Worm (Caenorhabditis elegans) whole organism, early embryonic: ENCODE measurements around the gene fbxc-19.
"Not testable (repeated sequence)": the region's sequence is repeated elsewhere in the genome, so short reads cannot be mapped to it uniquely, and the experiment has no call there.

Source experiments
- B0310.2 ChIP-seq: sonication (generic microtip); optimal IDR thresholded peaks from 2 replicates; lab custom pipeline; 2016; ENCODE audit warnings: mild to moderate bottlenecking, missing genetic modification characterization, missing compliant biosample characterization
- F13C5.2 ChIP-seq: sonication (generic microtip); optimal IDR thresholded peaks from 2 replicates; lab custom pipeline; 2017; ENCODE audit warnings: mild to moderate bottlenecking, missing genetic modification characterization, inconsistent platforms, missing compliant biosample characterization
- aly-1 ChIP-seq: sonication (generic microtip); optimal IDR thresholded peaks from 2 replicates; lab custom pipeline; 2016; ENCODE audit warnings: missing genetic modification characterization, missing compliant biosample characterization
- ama-1 ChIP-seq: fragments of 150-350 bp; optimal IDR thresholded peaks from 2 replicates; lab custom pipeline; 2014
- ceh-13 ChIP-seq: fragments of 200-800 bp; sonication (Bioruptor generic); optimal IDR thresholded peaks from 2 replicates; lab custom pipeline; 2018; ENCODE audit warnings: mild to moderate bottlenecking, missing genetic modification characterization, missing compliant biosample characterization
- ceh-36 ChIP-seq: sonication (generic microtip); optimal IDR thresholded peaks from 2 replicates; lab custom pipeline; 2016; ENCODE audit warnings: missing genetic modification characterization, inconsistent platforms, missing compliant biosample characterization
- ets-7 ChIP-seq: sonication (generic microtip); optimal IDR thresholded peaks from 2 replicates; lab custom pipeline; 2016; ENCODE audit warnings: missing genotype, missing genetic modification characterization, missing compliant biosample characterization
- flt-1 ChIP-seq: fragments of 200-800 bp; sonication (Bioruptor generic); IDR thresholded peaks from 2 replicates; pipeline ENCODE4 v1.3.6; 2022; ENCODE audit warnings: missing genetic modification characterization, missing compliant biosample characterization
- hmbx-1 ChIP-seq: sonication (generic microtip); optimal IDR thresholded peaks from 2 replicates; lab custom pipeline; 2016; ENCODE audit warnings: mild to moderate bottlenecking, missing genetic modification characterization, missing compliant biosample characterization
- hmg-4 ChIP-seq: fragments of 200-800 bp; sonication (Bioruptor generic); optimal IDR thresholded peaks from 2 replicates; lab custom pipeline; 2018; ENCODE audit warnings: mild to moderate bottlenecking, missing genetic modification characterization, missing compliant biosample characterization
- hnd-1 ChIP-seq: sonication (generic microtip); optimal IDR thresholded peaks from 2 replicates; lab custom pipeline; 2016; ENCODE audit warnings: missing genetic modification characterization, missing compliant biosample characterization
- pes-1 ChIP-seq: fragments of 200-800 bp; sonication (Bioruptor generic); IDR thresholded peaks from 2 replicates; pipeline ENCODE4 v1.3.6; 2022; ENCODE audit warnings: missing genetic modification reagents, missing genetic modification characterization, missing compliant biosample characterization
- scrt-1 ChIP-seq: fragments of 200-800 bp; sonication (Bioruptor generic); IDR thresholded peaks from 2 replicates; pipeline ENCODE4 v1.3.6; 2022; ENCODE audit warnings: missing genetic modification characterization, missing compliant biosample characterization
- sea-1 ChIP-seq: fragments of 200-800 bp; sonication (Bioruptor generic); conservative IDR thresholded peaks from 2 replicates; pipeline ENCODE4 v1.3.6; 2022; ENCODE audit warnings: missing genetic modification characterization, missing compliant biosample characterization
- tbx-11 ChIP-seq: fragments of 200-800 bp; sonication (Bioruptor generic); IDR thresholded peaks from 2 replicates; pipeline ENCODE4 v1.3.6; 2022; ENCODE audit warnings: missing genetic modification characterization, missing compliant biosample characterization
- tbx-37 ChIP-seq: fragments of 200-800 bp; sonication (Bioruptor generic); conservative IDR thresholded peaks from 2 replicates; pipeline ENCODE4 v1.3.6; 2022; ENCODE audit warnings: missing genetic modification reagents, missing genetic modification characterization, missing compliant biosample characterization
- tra-4 ChIP-seq: sonication (generic microtip); optimal IDR thresholded peaks from 2 replicates; lab custom pipeline; 2017; ENCODE audit warnings: missing genetic modification characterization, missing compliant biosample characterization

The fbxc-19 gene

DNA sequence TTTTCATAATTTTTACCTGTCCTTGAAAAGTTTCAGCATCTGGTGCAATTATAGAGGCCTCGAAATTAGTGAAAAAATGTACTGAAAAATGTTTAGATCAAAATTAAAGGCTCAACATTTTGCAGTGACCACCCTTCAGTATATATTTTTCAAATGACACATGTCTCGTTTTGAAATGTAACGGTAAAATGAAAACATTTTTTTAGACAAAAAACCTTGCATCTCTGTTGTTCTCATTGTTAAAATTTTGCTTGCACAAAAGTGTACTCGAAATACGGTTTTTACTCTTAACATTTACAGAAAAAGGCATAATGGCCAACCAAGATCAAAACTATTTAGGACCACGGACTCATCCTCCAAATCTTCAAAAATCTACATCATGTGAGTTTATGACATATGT lies 4.0 kb downstream of the fbxc-19 start, which contains the start of gene math-41:
Gene math-41, plus strand, starts transcription at position 301 of the 400 bp plus-strand sequence.
- TF ChIP-seq hmbx-1 (tag; lab: Kevin White, UChicago); flt-1 (GFP tag; lab: Robert Waterston, UW); pes-1 (GFP tag; lab: Robert Waterston, UW): not testable (repeated sequence)

DNA sequence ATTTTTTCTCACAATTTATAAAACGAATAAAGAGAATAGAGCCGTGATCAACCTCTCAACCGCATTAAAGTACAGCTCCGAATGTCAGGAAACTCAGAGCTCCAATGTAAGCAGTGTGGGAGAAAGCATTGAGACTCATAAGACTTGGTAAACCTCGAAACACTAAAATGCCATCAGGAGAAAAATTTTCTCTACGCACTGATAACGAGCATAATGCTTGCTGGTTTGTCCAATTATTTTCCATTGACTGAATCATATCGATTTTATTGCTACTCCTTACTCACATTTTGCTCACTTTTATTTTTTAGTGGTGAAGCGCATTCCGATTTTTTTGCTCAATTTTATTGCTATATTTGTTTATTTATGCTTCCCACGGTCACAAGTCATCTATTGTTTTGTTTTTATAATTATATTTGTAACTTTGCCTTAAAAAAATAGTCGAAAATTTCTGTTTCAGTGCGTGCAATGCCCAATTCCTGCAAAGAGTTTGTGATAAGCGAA lies 10.0 kb downstream of the fbxc-19 start, which contains the start of gene math-40:
Gene math-40, plus strand, starts transcription at position 451 of the 501 bp plus-strand sequence.
- TF ChIP-seq hmg-4 (GFP tag; lab: Kevin White, UChicago) (no peak), ama-1 (no peak), hmbx-1 (tag; lab: Kevin White, UChicago) (no peak), tra-4 (tag; lab: Kevin White, UChicago) (no peak), tbx-11 (GFP tag; lab: Robert Waterston, UW) (no peak), tbx-37 (no peak), hnd-1 (tag; lab: Kevin White, UChicago) (no peak), sea-1 (GFP tag; lab: Robert Waterston, UW) (no peak), ets-7 (no peak), ceh-13 (GFP tag; lab: Kevin White, UChicago) (no peak), scrt-1 (GFP tag; lab: Robert Waterston, UW) (no peak), flt-1 (GFP tag; lab: Robert Waterston, UW) (no peak)

DNA sequence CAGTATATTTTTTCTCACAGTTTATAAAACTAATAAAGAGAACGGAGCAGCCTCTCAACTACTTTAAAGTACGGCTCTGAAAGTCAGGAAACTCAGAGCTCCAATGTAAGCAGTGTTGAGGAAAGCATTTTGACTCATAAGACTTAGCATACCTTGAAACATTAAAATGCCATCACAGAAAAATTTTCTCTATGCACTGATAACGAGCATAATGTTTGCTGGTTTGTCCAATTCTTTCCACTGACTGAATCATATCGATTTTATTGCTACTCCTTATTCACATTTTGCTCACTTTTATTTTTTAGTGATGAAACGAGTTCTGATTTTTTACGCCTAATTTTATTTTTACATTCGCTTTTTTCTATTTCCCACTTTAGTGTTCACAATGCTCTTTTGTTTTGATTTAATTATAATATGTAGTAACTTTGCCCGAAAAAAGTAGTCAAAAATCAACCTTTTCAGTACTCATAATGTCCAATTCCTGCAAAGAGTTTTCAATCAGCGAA lies 11.7 kb downstream of the fbxc-19 start, which contains the start of gene math-39:
Gene math-39, plus strand, starts transcription at position 456 of the 506 bp plus-strand sequence.
- TF ChIP-seq tbx-11 (GFP tag; lab: Robert Waterston, UW) (no peak), tbx-37 (no peak), sea-1 (GFP tag; lab: Robert Waterston, UW) (no peak), ets-7 (no peak), hmg-4 (GFP tag; lab: Kevin White, UChicago) (no peak), scrt-1 (GFP tag; lab: Robert Waterston, UW) (no peak), hnd-1 (tag; lab: Kevin White, UChicago) (no peak), ceh-13 (GFP tag; lab: Kevin White, UChicago) (no peak), pes-1 (GFP tag; lab: Robert Waterston, UW) (no peak), aly-1 (tag; lab: Kevin White, UChicago) (no peak), ceh-36 (no peak), hmbx-1 (tag; lab: Kevin White, UChicago) (no peak), F13C5.2 (tag; lab: Kevin White, UChicago) (no peak)

DNA sequence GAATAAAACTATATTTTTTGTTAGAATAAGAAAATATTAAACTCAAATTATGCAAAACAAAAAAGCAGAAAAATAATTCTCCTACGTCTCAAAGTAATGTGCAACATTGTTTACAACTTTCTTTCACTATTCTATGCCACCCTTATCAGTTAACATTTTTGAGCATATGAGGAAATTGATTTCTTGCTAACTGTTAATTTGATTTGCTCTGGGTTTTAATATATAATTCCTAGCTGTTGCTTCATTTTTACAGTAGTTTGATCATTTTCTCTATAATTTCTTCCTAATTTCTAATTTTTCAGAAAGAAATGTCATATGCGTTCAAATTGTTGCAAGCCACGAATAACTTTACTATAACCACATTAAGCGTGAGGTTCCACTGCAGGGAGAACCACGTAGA lies 15.9 kb downstream of the fbxc-19 start, which contains the start of gene T08E11.1:
Gene T08E11.1, plus strand, starts transcription at position 301 of the 400 bp plus-strand sequence.
- TF ChIP-seq tra-4 (tag; lab: Kevin White, UChicago), result no peak
- no peak for TF ChIP-seq aly-1 (tag; lab: Kevin White, UChicago)
- TF ChIP-seq tbx-37, result no peak
- no peak for TF ChIP-seq flt-1 (GFP tag; lab: Robert Waterston, UW)
- TF ChIP-seq hmg-4 (GFP tag; lab: Kevin White, UChicago), result no peak
- TF ChIP-seq hmbx-1 (tag; lab: Kevin White, UChicago), result no peak
- no peak for TF ChIP-seq pes-1 (GFP tag; lab: Robert Waterston, UW)
- TF ChIP-seq ceh-36, result no peak
- no peak for TF ChIP-seq B0310.2 (tag; lab: Kevin White, UChicago)
- no peak for TF ChIP-seq ama-1
- TF ChIP-seq F13C5.2 (tag; lab: Kevin White, UChicago), result no peak
- TF ChIP-seq scrt-1 (GFP tag; lab: Robert Waterston, UW), result no peak
- TF ChIP-seq tbx-11 (GFP tag; lab: Robert Waterston, UW), result no peak
- TF ChIP-seq sea-1 (GFP tag; lab: Robert Waterston, UW), result no peak
- no peak for TF ChIP-seq ets-7

DNA sequence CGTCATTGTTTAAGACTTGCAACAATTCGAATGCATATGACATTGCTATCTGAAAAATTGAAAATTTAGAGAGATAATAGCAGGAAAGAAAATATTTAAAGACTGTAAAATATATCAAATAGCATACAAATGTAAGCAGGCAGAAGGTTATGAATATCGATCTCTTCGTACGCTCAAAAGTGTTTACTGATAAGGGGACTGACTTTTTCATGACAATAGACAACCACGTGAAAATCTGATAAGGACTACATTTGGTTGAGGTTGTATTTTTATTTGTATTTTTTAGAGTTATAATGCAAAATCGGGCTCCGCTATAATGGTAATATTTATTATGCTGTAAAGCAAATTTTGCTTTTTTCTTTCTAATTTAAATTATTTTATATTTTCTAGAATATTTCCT lies 22.6 kb downstream of the fbxc-19 start, which contains the start of the genes C52E2.5 and C52E2.4:
Gene C52E2.5, minus strand, starts transcription at position 43 of the 400 bp plus-strand sequence.
Gene C52E2.4, plus strand, starts transcription at position 252 of the 400 bp plus-strand sequence.
- TF ChIP-seq tbx-37, result no peak
- TF ChIP-seq hnd-1 (tag; lab: Kevin White, UChicago), result no peak
- TF ChIP-seq tra-4 (tag; lab: Kevin White, UChicago), result no peak
- no peak for TF ChIP-seq tbx-11 (GFP tag; lab: Robert Waterston, UW)
- TF ChIP-seq flt-1 (GFP tag; lab: Robert Waterston, UW), result no peak
- TF ChIP-seq hmg-4 (GFP tag; lab: Kevin White, UChicago), result no peak
- TF ChIP-seq scrt-1 (GFP tag; lab: Robert Waterston, UW), result no peak

DNA sequence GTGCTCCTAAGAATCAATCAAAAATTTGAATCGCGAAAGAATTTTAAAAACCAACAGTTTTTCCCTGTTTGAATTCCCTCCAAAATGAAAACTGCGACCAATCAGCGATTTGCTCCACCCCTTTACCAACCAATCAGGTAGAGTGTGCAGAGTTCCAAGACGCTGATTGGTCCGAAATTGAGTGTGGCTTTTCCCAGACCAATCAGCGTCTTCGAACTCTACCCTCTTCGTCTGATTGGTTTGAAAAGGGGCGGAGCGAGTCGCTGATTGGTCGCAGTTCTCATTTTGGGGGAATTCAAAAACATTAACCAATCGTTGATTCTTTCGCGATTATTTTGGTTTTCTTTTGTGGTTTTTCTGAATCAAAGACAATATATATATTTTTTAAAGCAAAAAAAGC lies 24.3 kb downstream of the fbxc-19 start:
- TF ChIP-seq flt-1 (GFP tag; lab: Robert Waterston, UW), result no peak

DNA sequence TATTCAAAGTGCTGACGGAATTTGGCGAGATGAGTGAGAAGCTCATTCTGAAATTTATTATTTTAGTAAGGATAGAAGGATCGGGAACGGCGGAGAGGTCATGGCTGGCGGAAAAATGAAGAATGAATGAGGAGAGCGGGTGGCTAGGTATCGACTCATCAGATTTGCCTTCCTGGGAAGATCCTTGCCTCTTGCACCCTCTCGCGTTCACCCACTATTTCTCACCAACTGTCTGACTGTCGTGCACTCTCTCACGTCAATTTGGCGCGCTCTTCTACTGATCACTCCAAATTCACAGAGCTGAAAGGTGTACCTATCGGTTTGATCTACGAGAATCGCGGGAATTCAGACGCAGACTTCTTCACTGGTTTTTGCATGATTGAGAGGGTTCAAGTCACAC lies 27.8 kb downstream of the fbxc-19 start, which contains the start of gene fbxb-97:
Gene fbxb-97, minus strand, starts transcription at position 53 of the 400 bp plus-strand sequence.
- TF ChIP-seq aly-1 (tag; lab: Kevin White, UChicago) (no peak), ceh-36 (no peak), tra-4 (tag; lab: Kevin White, UChicago) (no peak), flt-1 (GFP tag; lab: Robert Waterston, UW) (no peak), scrt-1 (GFP tag; lab: Robert Waterston, UW) (no peak), hmg-4 (GFP tag; lab: Kevin White, UChicago) (no peak), B0310.2 (tag; lab: Kevin White, UChicago) (no peak)

DNA sequence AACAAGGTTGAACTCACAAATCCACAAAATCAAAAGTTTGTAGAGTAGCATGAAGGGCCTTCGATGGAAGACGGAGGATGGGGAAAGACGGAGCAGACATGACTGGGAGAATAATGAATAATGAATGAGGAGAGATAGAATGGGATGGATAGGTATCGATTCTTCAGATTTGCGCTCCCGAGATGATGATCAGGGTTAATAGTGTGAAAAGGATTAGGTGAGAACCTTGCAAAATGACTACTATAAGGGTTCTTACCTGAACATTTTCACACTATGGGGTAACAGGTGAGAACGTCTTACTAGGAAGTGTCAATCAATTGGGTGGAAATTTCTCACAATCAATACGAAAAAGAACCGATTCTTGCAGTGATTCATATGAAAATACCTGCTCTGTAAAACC lies 30.0 kb downstream of the fbxc-19 start, which contains the start of gene fbxb-96:
Gene fbxb-96, minus strand, starts transcription at position 101 of the 400 bp plus-strand sequence.
- no peak for TF ChIP-seq hmbx-1 (tag; lab: Kevin White, UChicago)
- no peak for TF ChIP-seq flt-1 (GFP tag; lab: Robert Waterston, UW)
- TF ChIP-seq tra-4 (tag; lab: Kevin White, UChicago), result no peak
- no peak for TF ChIP-seq scrt-1 (GFP tag; lab: Robert Waterston, UW)
- TF ChIP-seq ets-7, result no peak
- TF ChIP-seq pes-1 (GFP tag; lab: Robert Waterston, UW), result no peak
- no peak for TF ChIP-seq B0310.2 (tag; lab: Kevin White, UChicago)
- no peak for TF ChIP-seq sea-1 (GFP tag; lab: Robert Waterston, UW)
- TF ChIP-seq tbx-11 (GFP tag; lab: Robert Waterston, UW), result no peak
- TF ChIP-seq ama-1, result no peak
- TF ChIP-seq hnd-1 (tag; lab: Kevin White, UChicago), result no peak
- TF ChIP-seq tbx-37, result no peak
- no peak for TF ChIP-seq ceh-36
- no peak for TF ChIP-seq hmg-4 (GFP tag; lab: Kevin White, UChicago)
- no peak for TF ChIP-seq ceh-13 (GFP tag; lab: Kevin White, UChicago)
- no peak for TF ChIP-seq aly-1 (tag; lab: Kevin White, UChicago)
- TF ChIP-seq F13C5.2 (tag; lab: Kevin White, UChicago), result no peak
